Worm (Caenorhabditis elegans): ENCODE results near the gene F26F4.2.
A peak's percentile ranks its signal among the peaks of the same experiment; 100 is the strongest.

Gene F26F4.2

DNA sequence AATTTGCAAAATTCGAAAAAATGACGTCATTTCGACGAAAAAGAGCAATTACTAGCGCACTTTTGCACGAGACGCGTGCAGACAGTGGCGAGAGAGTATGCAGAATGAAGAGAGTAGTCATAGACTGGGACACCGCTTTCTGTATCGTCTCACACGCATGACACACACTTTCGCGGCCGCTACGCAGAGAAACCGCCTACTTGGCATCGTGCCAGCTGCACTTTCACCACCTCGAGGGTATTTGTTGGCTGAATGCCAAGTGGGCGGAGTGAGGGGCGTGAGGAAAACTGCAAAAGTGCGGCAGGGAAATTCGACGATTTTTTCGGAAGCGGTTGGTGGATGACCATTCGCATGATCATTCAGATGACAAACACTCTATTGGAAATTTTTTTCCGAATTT lies 11.3 kb upstream of the F26F4.2 start (continued):
- TF ChIP-seq ahr-1 (tag; optimal IDR thresholded peaks at IDR 0.05) (peak; percentile 4), ceh-14 (tag; optimal IDR thresholded peaks at IDR 0.05) (peak; percentile 88), ztf-16 (tag; optimal IDR thresholded peaks at IDR 0.05) (peak; percentile 15), ceh-2 (tag; optimal IDR thresholded peaks at IDR 0.05) (peak; percentile 70), hlh-8 (tag; optimal IDR thresholded peaks at IDR 0.05) (peak; percentile 40), pqm-1 (tag; optimal IDR thresholded peaks at IDR 0.05) (peak; percentile 77), lim-6 (tag; optimal IDR thresholded peaks at IDR 0.05) (peak; percentile 79), C08G9.2 (tag; optimal IDR thresholded peaks at IDR 0.05) (peak; percentile 60), ceh-22 (tag; optimal IDR thresholded peaks at IDR 0.05) (peak; percentile 41), unc-86 (tag; optimal IDR thresholded peaks at IDR 0.05) (peak; percentile 54), pha-2 (tag; optimal IDR thresholded peaks at IDR 0.05) (peak; percentile 43), pax-1 (tag; optimal IDR thresholded peaks at IDR 0.05) (peak; percentile 45), K09A11.1 (tag; optimal IDR thresholded peaks at IDR 0.05; ENCODE audit: insufficient read depth) (peak; percentile 33), ceh-45 (GFP tag; IDR thresholded peaks at IDR 0.05) (no peak), fkh-10 (GFP tag; optimal IDR thresholded peaks at IDR 0.05) (peak; percentile 72), ceh-30 (tag; optimal IDR thresholded peaks at IDR 0.05) (peak; percentile 5), hlh-15 (tag; optimal IDR thresholded peaks at IDR 0.05) (no peak), sdc-2 (tag; optimal IDR thresholded peaks at IDR 0.05) (peak; percentile 75), ceh-31 (tag; optimal IDR thresholded peaks at IDR 0.05) (peak; percentile 98), unc-55 (GFP tag; optimal IDR thresholded peaks at IDR 0.05) (peak; percentile 94), F13H6.1 (tag; optimal IDR thresholded peaks at IDR 0.05) (peak; percentile 89), T23F11.4 (GFP tag; optimal IDR thresholded peaks at IDR 0.05) (peak; percentile 40), fkh-6 (tag; optimal IDR thresholded peaks at IDR 0.05) (peak; percentile 54), ceh-18 (tag; optimal IDR thresholded peaks at IDR 0.05) (peak; percentile 99), K02D7.2 (tag; optimal IDR thresholded peaks at IDR 0.05) (no peak), tbx-7 (tag; optimal IDR thresholded peaks at IDR 0.05) (peak; percentile 52), unc-42 (tag; optimal IDR thresholded peaks at IDR 0.05) (peak; percentile 89), dmd-4 (tag; optimal IDR thresholded peaks at IDR 0.05; ENCODE audit: borderline replicate concordance) (peak; percentile 85), elt-2 (tag; optimal IDR thresholded peaks at IDR 0.05) (peak; percentile 70), ets-4 (tag; optimal IDR thresholded peaks at IDR 0.05) (peak; percentile 99), syd-9 (tag; optimal IDR thresholded peaks at IDR 0.05) (peak; percentile 70)

ce11 chrIII:4900260-4900659 lies 10.8 kb upstream of the F26F4.2 start, which contains the start of gene tag-340:
Gene tag-340, plus strand, starts transcription at chrIII:4900508.
- no peak for TF ChIP-seq odd-2 (tag; optimal IDR thresholded peaks at IDR 0.05)
- no peak for TF ChIP-seq elt-2 (tag; optimal IDR thresholded peaks at IDR 0.05)
- no peak for TF ChIP-seq tbx-2 (tag; optimal IDR thresholded peaks at IDR 0.05)
- no peak for TF ChIP-seq ama-1 (optimal IDR thresholded peaks at IDR 0.05)
- no peak for TF ChIP-seq pha-2 (tag; optimal IDR thresholded peaks at IDR 0.05)
- TF ChIP-seq ets-4 (tag; optimal IDR thresholded peaks at IDR 0.05): no peak
- no peak for TF ChIP-seq sdc-2 (tag; optimal IDR thresholded peaks at IDR 0.05)
- TF ChIP-seq C08G9.2 (tag; optimal IDR thresholded peaks at IDR 0.05): no peak
- TF ChIP-seq ceh-48 (tag; optimal IDR thresholded peaks at IDR 0.05): no peak
- TF ChIP-seq ztf-16 (tag; optimal IDR thresholded peaks at IDR 0.05): no peak
- no peak for TF ChIP-seq ceh-34 (tag; optimal IDR thresholded peaks at IDR 0.05)
- no peak for TF ChIP-seq pag-3 (tag; optimal IDR thresholded peaks at IDR 0.05; ENCODE audit: borderline replicate concordance)
- no peak for TF ChIP-seq lim-6 (tag; optimal IDR thresholded peaks at IDR 0.05)
- TF ChIP-seq ceh-14 (tag; optimal IDR thresholded peaks at IDR 0.05): no peak
- TF ChIP-seq Y22D7AL.16 (tag; optimal IDR thresholded peaks at IDR 0.05): no peak

ce11 chrIII:4903784-4904183 lies 7.3 kb upstream of the F26F4.2 start, which contains the start of gene kbp-2:
Gene kbp-2, minus strand, starts transcription at chrIII:4903884.
- TF ChIP-seq K02D7.2 (tag; optimal IDR thresholded peaks at IDR 0.05): no peak
- no peak for TF ChIP-seq syd-9 (tag; optimal IDR thresholded peaks at IDR 0.05)
- no peak for TF ChIP-seq Y22D7AL.16 (tag; optimal IDR thresholded peaks at IDR 0.05)
- no peak for TF ChIP-seq ztf-16 (tag; optimal IDR thresholded peaks at IDR 0.05)
- TF ChIP-seq dmd-4 (tag; optimal IDR thresholded peaks at IDR 0.05; ENCODE audit: borderline replicate concordance): no peak
- TF ChIP-seq tbx-7 (tag; optimal IDR thresholded peaks at IDR 0.05): no peak
- no peak for TF ChIP-seq hlh-30 (tag; optimal IDR thresholded peaks at IDR 0.05; ENCODE audit: insufficient read depth)
- no peak for TF ChIP-seq ceh-31 (tag; optimal IDR thresholded peaks at IDR 0.05)
- TF ChIP-seq ceh-22 (tag; optimal IDR thresholded peaks at IDR 0.05): no peak
- no peak for TF ChIP-seq sdc-2 (tag; optimal IDR thresholded peaks at IDR 0.05)
- TF ChIP-seq ama-1 (optimal IDR thresholded peaks at IDR 0.05): no peak
- no peak for TF ChIP-seq eyg-1 (tag; optimal IDR thresholded peaks at IDR 0.05)
- TF ChIP-seq pqm-1 (tag; optimal IDR thresholded peaks at IDR 0.05): no peak
- no peak for TF ChIP-seq hlh-8 (tag; optimal IDR thresholded peaks at IDR 0.05)
- TF ChIP-seq ceh-45 (GFP tag; IDR thresholded peaks at IDR 0.05): no peak
- TF ChIP-seq ceh-18 (tag; optimal IDR thresholded peaks at IDR 0.05): no peak
- TF ChIP-seq C38D4.7 (GFP tag; optimal IDR thresholded peaks at IDR 0.05): no peak
- TF ChIP-seq sox-2 (GFP tag; IDR thresholded peaks at IDR 0.05): no peak
